Fruit fly (Drosophila melanogaster) whole organism, embryonic: Measurements from ENCODE around the gene CG4230.
A peak's percentile ranks its signal among the peaks of the same experiment; 100 is the strongest.

Source experiments
- ATbp ChIP-seq: fragments of 200-800 bp; sonication (Bioruptor generic); optimal IDR thresholded peaks from 2 replicates; lab custom pipeline; 2017; ENCODE audit warnings: missing biosample characterization, mild to moderate bottlenecking, missing genetic modification characterization, missing genetic modification reagents
- B-H1 ChIP-seq: fragments of 200-800 bp; sonication (Bioruptor generic); IDR thresholded peaks from 3 replicates; pipeline ENCODE4 v1.3.6; 2022; ENCODE audit warnings: missing biosample characterization, missing genetic modification characterization
- CG11093 ChIP-seq: fragments of 200-800 bp; sonication (Bioruptor generic); IDR thresholded peaks from 3 replicates; pipeline ENCODE4 v1.3.6; 2022; ENCODE audit warnings: missing biosample characterization, missing genetic modification characterization
- CG11723 ChIP-seq: fragments of 200-800 bp; sonication (Bioruptor generic); optimal IDR thresholded peaks from 2 replicates; lab custom pipeline; 2017; ENCODE audit warnings: missing biosample characterization, mild to moderate bottlenecking, missing genetic modification characterization
- CG13775 ChIP-seq: fragments of 200-800 bp; sonication (Bioruptor generic); optimal IDR thresholded peaks from 3 replicates; lab custom pipeline; 2017; ENCODE audit warnings: missing biosample characterization, mild to moderate bottlenecking, missing genetic modification characterization
- CG14014 ChIP-seq: fragments of 200-800 bp; sonication (Bioruptor generic); IDR thresholded peaks from 2 replicates; pipeline ENCODE4 v1.3.6; 2022; ENCODE audit warnings: missing biosample characterization, missing genetic modification characterization
- CG1602 ChIP-seq: fragments of 200-800 bp; sonication (Bioruptor generic); optimal IDR thresholded peaks from 3 replicates; lab custom pipeline; 2016; ENCODE audit warnings: missing biosample characterization, missing genetic modification characterization
- CG1647 ChIP-seq: fragments of 200-800 bp; sonication (Bioruptor generic); optimal IDR thresholded peaks from 3 replicates; lab custom pipeline; 2016; ENCODE audit warnings: missing biosample characterization, missing genetic modification characterization
- CG16813 ChIP-seq: fragments of 200-800 bp; sonication (Bioruptor generic); IDR thresholded peaks from 3 replicates; pipeline ENCODE4 v1.3.6; 2022; ENCODE audit warnings: missing biosample characterization, missing genetic modification characterization; ENCODE audit not compliant: partially characterized antibody
- CG16815 ChIP-seq: fragments of 200-800 bp; sonication (Bioruptor generic); optimal IDR thresholded peaks from 3 replicates; lab custom pipeline; 2017; ENCODE audit warnings: missing biosample characterization, mild to moderate bottlenecking, missing genetic modification characterization
- CG17612 ChIP-seq: fragments of 200-800 bp; sonication (Bioruptor generic); IDR thresholded peaks from 2 replicates; pipeline ENCODE4 v1.3.6; 2022; ENCODE audit warnings: missing biosample characterization, missing genetic modification characterization
- CG18619 ChIP-seq: fragments of 200-800 bp; sonication (Bioruptor generic); optimal IDR thresholded peaks from 3 replicates; lab custom pipeline; 2017; ENCODE audit warnings: missing biosample characterization, mild to moderate bottlenecking, missing genetic modification characterization
- CG2120 ChIP-seq: fragments of 200-800 bp; sonication (Bioruptor generic); optimal IDR thresholded peaks from 3 replicates; lab custom pipeline; 2016; ENCODE audit warnings: missing biosample characterization, missing genetic modification characterization
- CG2875 ChIP-seq: fragments of 200-800 bp; sonication (Bioruptor generic); optimal IDR thresholded peaks from 2 replicates; lab custom pipeline; 2017; ENCODE audit warnings: missing biosample characterization, mild to moderate bottlenecking, missing genetic modification characterization, missing genetic modification reagents
- CG4404 ChIP-seq: fragments of 200-800 bp; sonication (Bioruptor generic); IDR thresholded peaks from 2 replicates; pipeline ENCODE4 v1.3.6; 2022; ENCODE audit warnings: missing biosample characterization, missing genetic modification characterization
- CG5953 ChIP-seq: fragments of 200-800 bp; sonication (Bioruptor generic); IDR thresholded peaks from 2 replicates; pipeline ENCODE4 v1.3.6; 2022; ENCODE audit warnings: missing biosample characterization, missing genetic modification characterization
- CG6813 ChIP-seq: fragments of 200-800 bp; sonication (Bioruptor generic); optimal IDR thresholded peaks from 2 replicates; lab custom pipeline; 2017; ENCODE audit warnings: missing biosample characterization, missing genetic modification characterization, mild to moderate bottlenecking, moderate library complexity, missing genetic modification reagents
- CG7987 ChIP-seq: fragments of 200-800 bp; sonication (Bioruptor generic); optimal IDR thresholded peaks from 2 replicates; lab custom pipeline; 2018; ENCODE audit warnings: missing biosample characterization, mild to moderate bottlenecking, missing genetic modification characterization, moderate library complexity
- CG8281 ChIP-seq: fragments of 200-800 bp; sonication (Bioruptor generic); optimal IDR thresholded peaks from 2 replicates; lab custom pipeline; 2018; ENCODE audit warnings: missing biosample characterization, mild to moderate bottlenecking, missing genetic modification characterization, moderate library complexity
- CG9609 ChIP-seq: fragments of 200-800 bp; sonication (Bioruptor generic); optimal IDR thresholded peaks from 3 replicates; lab custom pipeline; 2016; ENCODE audit warnings: missing biosample characterization, missing genetic modification characterization
- CG9876 ChIP-seq: fragments of 200-800 bp; sonication (Bioruptor generic); optimal IDR thresholded peaks from 2 replicates; lab custom pipeline; 2016; ENCODE audit warnings: missing biosample characterization, missing genetic modification characterization
- CG9932 ChIP-seq: fragments of 200-800 bp; sonication (Bioruptor generic); IDR thresholded peaks from 2 replicates; pipeline ENCODE4 v1.3.6; 2022; ENCODE audit warnings: missing biosample characterization, missing genetic modification characterization
- D ChIP-seq, 2 experiments: fragments of 200-800 bp in 1 of 2; fragments of >200 bp in 1 of 2; sonication (Bioruptor generic) in 1 of 2; optimal IDR thresholded peaks; 2 replicates in 1 of 2; 3 replicates in 1 of 2; lab custom pipeline; 2017; ENCODE audit warnings: mild to moderate bottlenecking in 1 of 2, missing biosample characterization in 1 of 2, missing genetic modification characterization in 1 of 2, missing genetic modification reagents in 1 of 2
- D19A ChIP-seq: fragments of 200-800 bp; optimal IDR thresholded peaks from 3 replicates; lab custom pipeline; 2019; ENCODE audit warnings: missing biosample characterization, mild to moderate bottlenecking, missing genetic modification characterization, moderate library complexity
- Dek ChIP-seq: fragments of 200-800 bp; sonication (Bioruptor generic); optimal IDR thresholded peaks from 3 replicates; lab custom pipeline; 2019; ENCODE audit warnings: missing biosample characterization, mild to moderate bottlenecking, missing genetic modification characterization, moderate library complexity
- Drgx ChIP-seq: fragments of 200-800 bp; sonication (Bioruptor generic); IDR thresholded peaks from 2 replicates; pipeline ENCODE4 v1.3.6; 2022; ENCODE audit warnings: missing biosample characterization, missing genetic modification characterization
- ERR ChIP-seq: fragments of 200-800 bp; sonication (Bioruptor generic); optimal IDR thresholded peaks from 2 replicates; lab custom pipeline; 2016; ENCODE audit warnings: missing biosample characterization, missing genetic modification characterization
- HLH4C ChIP-seq: fragments of 200-800 bp; sonication (Bioruptor generic); IDR thresholded peaks from 3 replicates; pipeline ENCODE4 v1.3.6; 2022; ENCODE audit warnings: missing biosample characterization, missing genetic modification characterization; ENCODE audit not compliant: partially characterized antibody
- Hr78 ChIP-seq, 2 experiments: fragments of 200-800 bp in 1 of 2; fragments of >200 bp in 1 of 2; sonication (Bioruptor generic) in 1 of 2; optimal IDR thresholded peaks; 2 replicates each; lab custom pipeline; 2017 to 2019; ENCODE audit warnings: missing biosample characterization in 2 of 2, missing genetic modification characterization in 2 of 2, mild to moderate bottlenecking in 1 of 2, moderate library complexity in 1 of 2
- MBD-R2 ChIP-seq: fragments of 200-800 bp; sonication (Bioruptor generic); IDR thresholded peaks from 2 replicates; pipeline ENCODE4 v1.3.6; 2022; ENCODE audit warnings: missing biosample characterization, missing genetic modification characterization
- Med ChIP-seq: fragments of 200-800 bp; sonication (Bioruptor generic); peaks from one replicate; lab custom pipeline; 2016; ENCODE audit warnings: missing biosample characterization, missing genetic modification characterization, mild to moderate bottlenecking, inconsistent platforms, moderate library complexity
- Mes4 ChIP-seq: fragments of 200-800 bp; sonication (Bioruptor generic); optimal IDR thresholded peaks from 2 replicates; lab custom pipeline; 2016; ENCODE audit warnings: missing biosample characterization, missing genetic modification characterization
- PHDP ChIP-seq: fragments of 200-800 bp; sonication (Bioruptor generic); optimal IDR thresholded peaks from 3 replicates; lab custom pipeline; 2018; ENCODE audit warnings: missing biosample characterization, mild to moderate bottlenecking, missing genetic modification characterization, moderate library complexity
- ab ChIP-seq: fragments of 200-800 bp; sonication (Bioruptor generic); optimal IDR thresholded peaks from 2 replicates; lab custom pipeline; 2016; ENCODE audit warnings: missing biosample characterization, missing genetic modification characterization
- cas ChIP-seq: fragments of 200-800 bp; sonication (Bioruptor generic); IDR thresholded peaks from 2 replicates; pipeline ENCODE4 v1.3.6; 2022; ENCODE audit warnings: missing biosample characterization, missing genetic modification characterization
- crp ChIP-seq, 2 experiments: fragments of 200-800 bp; sonication (Bioruptor generic); optimal IDR thresholded peaks; 2 replicates in 1 of 2; 3 replicates in 1 of 2; lab custom pipeline; 2017; ENCODE audit warnings: missing biosample characterization in 2 of 2, missing genetic modification characterization in 2 of 2, mild to moderate bottlenecking in 1 of 2, moderate library complexity in 1 of 2
- danr ChIP-seq: fragments of 200-800 bp; sonication (Bioruptor generic); IDR thresholded peaks from 2 replicates; pipeline ENCODE4 v1.3.6; 2022; ENCODE audit warnings: missing biosample characterization, missing genetic modification characterization
- dimm ChIP-seq: fragments of 200-800 bp; sonication (Bioruptor generic); IDR thresholded peaks from 2 replicates; pipeline ENCODE4 v1.3.6; 2022; ENCODE audit warnings: missing biosample characterization, missing genetic modification characterization
- ind ChIP-seq: fragments of 200-800 bp; sonication (Bioruptor generic); optimal IDR thresholded peaks from 3 replicates; lab custom pipeline; 2016; ENCODE audit warnings: missing biosample characterization, missing genetic modification characterization
- kni ChIP-seq: fragments of 200-800 bp; sonication (Bioruptor generic); optimal IDR thresholded peaks from 3 replicates; lab custom pipeline; 2017; ENCODE audit warnings: mild to moderate bottlenecking, missing biosample characterization, missing genetic modification reagents, missing genetic modification characterization
- nerfin-2 ChIP-seq: fragments of 200-800 bp; sonication (Bioruptor generic); IDR thresholded peaks from 2 replicates; pipeline ENCODE4 v1.3.6; 2022; ENCODE audit warnings: missing biosample characterization, missing genetic modification characterization; ENCODE audit not compliant: partially characterized antibody
- pnt ChIP-seq: fragments of 200-800 bp; sonication (Bioruptor generic); optimal IDR thresholded peaks from 3 replicates; lab custom pipeline; 2016; ENCODE audit warnings: missing biosample characterization, missing genetic modification characterization
- repo ChIP-seq: fragments of 200-800 bp; sonication (Bioruptor generic); optimal IDR thresholded peaks from 2 replicates; lab custom pipeline; 2016; ENCODE audit warnings: missing biosample characterization, missing genetic modification characterization
- run ChIP-seq: fragments of 200-800 bp; sonication (Bioruptor generic); optimal IDR thresholded peaks from 3 replicates; lab custom pipeline; 2018; ENCODE audit warnings: missing biosample characterization, mild to moderate bottlenecking, missing genetic modification characterization
- schlank ChIP-seq: fragments of 200-800 bp; sonication (Bioruptor generic); optimal IDR thresholded peaks from 2 replicates; lab custom pipeline; 2018; ENCODE audit warnings: missing biosample characterization, mild to moderate bottlenecking, missing genetic modification characterization
- tio ChIP-seq: fragments of 200-800 bp; sonication (Bioruptor generic); optimal IDR thresholded peaks from 2 replicates; lab custom pipeline; 2017; ENCODE audit warnings: missing biosample characterization, missing genetic modification characterization, inconsistent platforms
- tna ChIP-seq: fragments of 200-800 bp; sonication (Bioruptor generic); IDR thresholded peaks from 2 replicates; pipeline ENCODE4 v1.3.6; 2022; ENCODE audit warnings: missing biosample characterization, missing genetic modification characterization; ENCODE audit not compliant: partially characterized antibody
- trem ChIP-seq: fragments of 200-800 bp; optimal IDR thresholded peaks from 3 replicates; lab custom pipeline; 2019; ENCODE audit warnings: missing biosample characterization, mild to moderate bottlenecking, missing genetic modification characterization, moderate library complexity

The CG4230 gene

DNA sequence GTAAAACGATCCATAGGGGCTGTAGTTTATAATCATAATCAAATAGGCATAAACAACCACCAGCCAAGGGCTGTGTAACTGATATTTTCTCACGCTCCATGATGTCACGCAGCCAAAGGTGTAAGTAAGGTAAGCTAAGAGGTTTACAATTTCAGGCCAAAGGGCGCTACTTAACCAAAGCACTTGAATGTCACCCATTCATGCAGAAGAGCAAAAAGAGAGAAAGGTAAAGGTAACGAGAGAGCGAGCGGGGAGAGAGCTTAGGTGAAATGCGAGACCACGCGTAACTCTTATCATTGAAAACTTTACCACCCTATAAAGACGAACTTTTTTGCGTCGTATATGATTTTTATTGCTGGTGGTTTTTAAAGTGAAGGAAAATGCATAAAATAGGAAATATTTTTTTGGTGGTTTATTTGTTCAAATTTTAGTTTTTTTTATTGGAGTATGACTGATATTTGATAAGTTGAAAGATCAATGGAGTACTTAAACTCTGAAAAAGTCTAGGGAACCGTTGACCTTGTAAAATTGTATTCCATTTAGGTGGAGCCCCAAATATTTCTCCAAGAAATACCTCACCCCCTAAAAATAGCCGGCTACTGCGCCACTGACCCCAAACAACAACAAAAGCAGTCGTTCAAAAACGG is 11.7 kb downstream of the CG4230 start (continued):
- TF ChIP-seq CG4404 (GFP tag; lab: Robert Waterston, UW) (peak; percentile 93), pnt (GFP tag; lab: Kevin White, UChicago) (peak; percentile 98), CG9932 (GFP tag; lab: Robert Waterston, UW) (peak; percentile 98), Drgx (GFP tag; lab: Robert Waterston, UW) (peak; percentile 89), CG2120 (GFP tag; lab: Kevin White, UChicago) (peak; percentile 100), B-H1 (GFP tag; lab: Robert Waterston, UW) (peak; percentile 93), CG1602 (GFP tag; lab: Kevin White, UChicago) (peak; percentile 94), ind (GFP tag; lab: Kevin White, UChicago) (peak; percentile 97), D19A (tag; lab: Kevin White, UChicago) (peak; percentile 89), PHDP (tag; lab: Kevin White, UChicago) (peak; percentile 98), dimm (GFP tag; lab: Robert Waterston, UW) (peak; percentile 82), Med (GFP tag; lab: Kevin White, UChicago) (peak; percentile 99), kni (GFP tag; lab: Kevin White, UChicago) (peak; percentile 13), CG18619 (GFP tag; lab: Kevin White, UChicago) (peak; percentile 97), HLH4C (no peak), run (tag; lab: Kevin White, UChicago) (peak; percentile 86), repo (GFP tag; lab: Kevin White, UChicago) (peak; percentile 93), CG17612 (peak; percentile 91), cas (GFP tag; lab: Robert Waterston, UW) (peak; percentile 94), CG2875 (GFP tag; lab: Kevin White, UChicago) (peak; percentile 86), tio (GFP tag; lab: Kevin White, UChicago) (peak; percentile 98), crp (GFP tag; optimal IDR thresholded peaks at IDR 0.05; lab: Kevin White, UChicago) (peak in 1 of 2 experiments; percentile 59), Dek (tag; lab: Kevin White, UChicago) (peak; percentile 97), CG9609 (GFP tag; lab: Kevin White, UChicago) (peak; percentile 98), CG6813 (GFP tag; lab: Kevin White, UChicago) (peak; percentile 92), MBD-R2 (GFP tag; lab: Robert Waterston, UW) (peak; percentile 81), CG16813 (no peak), nerfin-2 (GFP tag; lab: Robert Waterston, UW) (no peak), Mes4 (GFP tag; lab: Kevin White, UChicago) (peak; percentile 91), tna (GFP tag; lab: Robert Waterston, UW) (no peak), danr (peak; percentile 89), CG7987 (GFP tag; lab: Kevin White, UChicago) (peak; percentile 48), D (optimal IDR thresholded peaks at IDR 0.05; lab: Kevin White, UChicago) (no peak), D (GFP tag; optimal IDR thresholded peaks at IDR 0.05; lab: Kevin White, UChicago) (peak; percentile 86), ab (GFP tag; lab: Kevin White, UChicago) (peak; percentile 88), CG16815 (peak; percentile 96), CG8281 (tag; lab: Kevin White, UChicago) (peak; percentile 61), CG11723 (GFP tag; lab: Kevin White, UChicago) (peak; percentile 88), schlank (tag; lab: Kevin White, UChicago) (peak; percentile 92), Hr78 (GFP tag; optimal IDR thresholded peaks at IDR 0.05; lab: Kevin White, UChicago) (peak in 1 of 2 experiments; percentile 97), CG1647 (GFP tag; lab: Kevin White, UChicago) (peak; percentile 94), CG13775 (GFP tag; lab: Kevin White, UChicago) (peak; percentile 95), CG11093 (GFP tag; lab: Robert Waterston, UW) (peak; percentile 86), CG5953 (GFP tag; lab: Robert Waterston, UW) (peak; percentile 94), trem (peak; percentile 82), ERR (GFP tag; lab: Kevin White, UChicago) (peak; percentile 95), ATbp (GFP tag; lab: Kevin White, UChicago) (peak; percentile 96), CG9876 (GFP tag; lab: Kevin White, UChicago) (peak; percentile 98), CG14014 (GFP tag; lab: Robert Waterston, UW) (peak; percentile 97)
